Worm (Caenorhabditis elegans) whole organism, L1 larva: ENCODE measurements around the gene lgc-9.

Source experiments
- blmp-1 ChIP-seq: fragments of 150-350 bp; optimal IDR thresholded peaks from 2 replicates; lab custom pipeline; 2014; ENCODE audit warnings: missing biosample characterization, missing genetic modification characterization
- ceh-82 ChIP-seq, 3 experiments: fragments of 150-350 bp in 1 of 3; sonication (generic microtip) in 2 of 3; optimal IDR thresholded peaks; 2 replicates each; lab custom pipeline; 2014 to 2017; ENCODE audit warnings: missing biosample characterization in 3 of 3, missing genetic modification characterization in 3 of 3
- egl-27 ChIP-seq, 2 experiments: fragments of 150-350 bp in 1 of 2; sonication (generic microtip); optimal IDR thresholded peaks; 3 replicates each; lab custom pipeline; 2017 to 2018; ENCODE audit warnings: missing biosample characterization in 2 of 2, missing genetic modification characterization in 2 of 2, missing genetic modification reagents in 2 of 2
- grh-1 ChIP-seq: fragments of 200-800 bp; sonication (Bioruptor generic); IDR thresholded peaks from 2 replicates; pipeline ENCODE4 v1.3.6; 2022; ENCODE audit warnings: missing genetic modification reagents, missing genetic modification characterization, missing compliant biosample characterization
- jun-1 ChIP-seq: fragments of 150-350 bp; optimal IDR thresholded peaks from 2 replicates; lab custom pipeline; 2014; ENCODE audit warnings: missing biosample characterization, missing genetic modification reagents, missing genetic modification characterization
- mep-1 ChIP-seq: fragments of 150-350 bp; optimal IDR thresholded peaks from 2 replicates; lab custom pipeline; 2014; ENCODE audit warnings: missing biosample characterization, missing genetic modification characterization
- nhr-237 ChIP-seq: fragments of 150-350 bp; optimal IDR thresholded peaks from 2 replicates; lab custom pipeline; 2014; ENCODE audit warnings: missing biosample characterization, missing genetic modification characterization
- nhr-28 ChIP-seq: fragments of 150-350 bp; optimal IDR thresholded peaks from 2 replicates; lab custom pipeline; 2014; ENCODE audit warnings: missing biosample characterization, missing genetic modification characterization
- nhr-77 ChIP-seq: fragments of 150-350 bp; optimal IDR thresholded peaks from 2 replicates; lab custom pipeline; 2014; ENCODE audit warnings: missing biosample characterization, missing genetic modification characterization
- skn-1 ChIP-seq: fragments of 150-350 bp; optimal IDR thresholded peaks from 2 replicates; lab custom pipeline; 2014; ENCODE audit warnings: missing biosample characterization, missing genetic modification characterization
- unc-62 ChIP-seq: fragments of 150-350 bp; optimal IDR thresholded peaks from 2 replicates; lab custom pipeline; 2014; ENCODE audit warnings: missing biosample characterization, missing genetic modification reagents, missing genetic modification characterization
- vab-15 ChIP-seq: sonication (generic microtip); optimal IDR thresholded peaks from 2 replicates; lab custom pipeline; 2017; ENCODE audit warnings: missing genotype, mild to moderate bottlenecking, missing genetic modification characterization, missing compliant biosample characterization

ce11 chrIV:3400941-3401340 is 14.5 kb upstream of the lgc-9 start:
- TF ChIP-seq mep-1 (tag; lab: Kevin White, UChicago) (no peak), nhr-77 (tag; lab: Kevin White, UChicago) (no peak), egl-27 (tag; optimal IDR thresholded peaks at IDR 0.05; lab: Kevin White, UChicago) (no peak), nhr-237 (no peak), unc-62 (GFP tag; lab: Kevin White, UChicago) (no peak), jun-1 (tag; lab: Kevin White, UChicago) (no peak), blmp-1 (tag; lab: Kevin White, UChicago) (no peak), skn-1 (tag; lab: Kevin White, UChicago) (no peak), vab-15 (no peak), grh-1 (GFP tag; lab: Robert Waterston, UW) (no peak), ceh-82 (tag; optimal IDR thresholded peaks at IDR 0.05; lab: Kevin White, UChicago) (no peak), nhr-28 (tag; lab: Kevin White, UChicago) (no peak)
